Worm (Caenorhabditis elegans) whole organism, early embryonic: ENCODE data around the gene mcm-7.

Experiments used
- aly-1 ChIP-seq: sonication (generic microtip); optimal IDR thresholded peaks from 2 replicates; lab custom pipeline; 2016; ENCODE audit warnings: missing genetic modification characterization, missing compliant biosample characterization
- ama-1 ChIP-seq: fragments of 150-350 bp; optimal IDR thresholded peaks from 2 replicates; lab custom pipeline; 2014
- pes-1 ChIP-seq: fragments of 200-800 bp; sonication (Bioruptor generic); IDR thresholded peaks from 2 replicates; pipeline ENCODE4 v1.3.6; 2022; ENCODE audit warnings: missing genetic modification reagents, missing genetic modification characterization, missing compliant biosample characterization
- tra-4 ChIP-seq: sonication (generic microtip); optimal IDR thresholded peaks from 2 replicates; lab custom pipeline; 2017; ENCODE audit warnings: missing genetic modification characterization, missing compliant biosample characterization

ce11 chrV:4375807-4376564, 29.0 kb downstream of the mcm-7 start, which contains the start of gene F32D1.7:
- no peak for TF ChIP-seq aly-1 (tag; lab: Kevin White, UChicago)
- TF ChIP-seq ama-1 (lab: Kevin White, UChicago), result no peak
- no peak for TF ChIP-seq tra-4 (tag; lab: Kevin White, UChicago)
- TF ChIP-seq pes-1 (GFP tag; lab: Robert Waterston, UW), result no peak
